Worm (Caenorhabditis elegans): ENCODE data around the gene Y62F5A.12.

DNA sequence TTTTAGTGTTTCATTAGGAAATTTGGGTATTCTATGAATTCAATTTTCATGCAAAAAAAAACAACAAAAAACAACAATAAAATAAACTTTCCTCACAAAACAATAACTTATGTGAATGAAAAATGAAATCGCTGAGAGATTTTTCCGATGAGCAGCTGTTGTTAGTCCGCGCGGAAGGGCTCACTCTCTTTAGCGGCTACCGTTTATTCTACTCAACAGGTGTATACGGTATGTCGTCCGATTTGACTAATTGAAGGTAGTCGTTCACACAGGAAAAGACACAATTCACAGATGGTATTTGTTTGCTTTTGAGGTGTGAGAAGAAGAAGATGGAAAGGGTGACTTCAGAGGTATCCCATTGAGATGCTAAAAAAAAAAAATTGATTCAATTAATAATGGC, 34.4 kb upstream of the Y62F5A.12 start:
- TF ChIP-seq snpc-4 (tag; optimal IDR thresholded peaks at IDR 0.05) (no peak), nhr-11 (tag; optimal IDR thresholded peaks at IDR 0.05) (no peak)

All from whole organism, L1 larva.